Worm (Caenorhabditis elegans): ENCODE data around the gene srh-67.

srh-67 gene

ce11 chrII:12508650-12509049 is at the start of gene srh-67:
Gene srh-67 (plus strand): TSS chrII:12508950.
- TF ChIP-seq dmd-4 (tag; optimal IDR thresholded peaks at IDR 0.05; ENCODE audit: borderline replicate concordance) (no peak), pqm-1 (tag; optimal IDR thresholded peaks at IDR 0.05) (no peak), K02D7.2 (tag; optimal IDR thresholded peaks at IDR 0.05) (no peak), zip-5 (tag; optimal IDR thresholded peaks at IDR 0.05) (no peak), madf-2 (tag; optimal IDR thresholded peaks at IDR 0.05) (no peak), hlh-8 (tag; optimal IDR thresholded peaks at IDR 0.05) (no peak), sox-4 (tag; optimal IDR thresholded peaks at IDR 0.05) (no peak), tbx-2 (tag; optimal IDR thresholded peaks at IDR 0.05) (no peak)

ce11 chrII:12459422-12459821 is 49.3 kb upstream of the srh-67 start, which contains the start of gene tag-281:
Gene tag-281 (plus strand): TSS chrII:12459761.
- TF ChIP-seq ref-2 (tag; optimal IDR thresholded peaks at IDR 0.05) (no peak), fkh-10 (GFP tag; optimal IDR thresholded peaks at IDR 0.05) (no peak), ceh-14 (tag; optimal IDR thresholded peaks at IDR 0.05) (no peak), pha-4 (tag; optimal IDR thresholded peaks at IDR 0.05) (no peak), ttx-3 (tag; optimal IDR thresholded peaks at IDR 0.05) (no peak), syd-9 (tag; optimal IDR thresholded peaks at IDR 0.05) (no peak), odd-2 (tag; optimal IDR thresholded peaks at IDR 0.05) (no peak), nhr-232 (tag; optimal IDR thresholded peaks at IDR 0.05) (no peak), ceh-6 (GFP tag; optimal IDR thresholded peaks at IDR 0.05) (no peak), pax-1 (tag; optimal IDR thresholded peaks at IDR 0.05) (peak; percentile 6), che-1 (tag; optimal IDR thresholded peaks at IDR 0.05) (no peak), tbx-2 (tag; optimal IDR thresholded peaks at IDR 0.05) (no peak), unc-42 (tag; optimal IDR thresholded peaks at IDR 0.05) (peak; percentile 47), fkh-6 (tag; optimal IDR thresholded peaks at IDR 0.05) (no peak), lim-6 (tag; optimal IDR thresholded peaks at IDR 0.05) (no peak), ceh-18 (tag; optimal IDR thresholded peaks at IDR 0.05) (peak; percentile 25), ceh-48 (tag; optimal IDR thresholded peaks at IDR 0.05) (peak; percentile 3), npax-4 (tag; optimal IDR thresholded peaks at IDR 0.05) (no peak), madf-2 (tag; optimal IDR thresholded peaks at IDR 0.05) (no peak), unc-3 (GFP tag; conservative IDR thresholded peaks at IDR 0.05) (no peak), unc-3 (tag; optimal IDR thresholded peaks at IDR 0.05) (no peak), hlh-6 (tag; optimal IDR thresholded peaks at IDR 0.05) (no peak), ets-4 (tag; optimal IDR thresholded peaks at IDR 0.05) (no peak), gmeb-2 (tag; optimal IDR thresholded peaks at IDR 0.05) (no peak), ceh-34 (tag; optimal IDR thresholded peaks at IDR 0.05) (peak; percentile 12), ceh-24 (tag; optimal IDR thresholded peaks at IDR 0.05) (no peak), zip-5 (tag; optimal IDR thresholded peaks at IDR 0.05) (no peak), ztf-16 (tag; optimal IDR thresholded peaks at IDR 0.05) (no peak), T23F11.4 (GFP tag; optimal IDR thresholded peaks at IDR 0.05) (no peak), tbx-7 (tag; optimal IDR thresholded peaks at IDR 0.05) (no peak), ceh-31 (tag; optimal IDR thresholded peaks at IDR 0.05) (peak; percentile 15), nhr-11 (tag; optimal IDR thresholded peaks at IDR 0.05) (no peak), elt-2 (tag; optimal IDR thresholded peaks at IDR 0.05) (no peak), ahr-1 (tag; optimal IDR thresholded peaks at IDR 0.05) (no peak), eyg-1 (tag; optimal IDR thresholded peaks at IDR 0.05) (no peak), unc-55 (GFP tag; optimal IDR thresholded peaks at IDR 0.05) (no peak), K02D7.2 (tag; optimal IDR thresholded peaks at IDR 0.05) (no peak), nfya-1 (tag; optimal IDR thresholded peaks at IDR 0.05) (peak; percentile 68), unc-86 (tag; optimal IDR thresholded peaks at IDR 0.05) (peak; percentile 21), mec-3 (tag; optimal IDR thresholded peaks at IDR 0.05; ENCODE audit: borderline replicate concordance) (no peak), ama-1 (optimal IDR thresholded peaks at IDR 0.05) (no peak), elt-4 (tag; optimal IDR thresholded peaks at IDR 0.05) (no peak), hlh-8 (tag; optimal IDR thresholded peaks at IDR 0.05) (no peak), ceh-2 (tag; optimal IDR thresholded peaks at IDR 0.05) (no peak), ceh-45 (GFP tag; IDR thresholded peaks at IDR 0.05) (no peak), ceh-19 (GFP tag; optimal IDR thresholded peaks at IDR 0.05) (no peak), hlh-30 (tag; optimal IDR thresholded peaks at IDR 0.05; ENCODE audit: insufficient read depth) (no peak), pros-1 (tag; optimal IDR thresholded peaks at IDR 0.05) (no peak), pat-9 (tag; optimal IDR thresholded peaks at IDR 0.05) (no peak), F13H6.1 (tag; optimal IDR thresholded peaks at IDR 0.05) (no peak)

Measured in whole organism, late embryonic.